Worm (Caenorhabditis elegans): Measurements from ENCODE around the gene C31H1.5.
A peak's percentile ranks its signal among the peaks of the same experiment; 100 is the strongest.

C31H1.5 gene

ce11 chrIV:5796694-5797093, at the start of gene C31H1.5:
C31H1.5 (minus strand) TSS chrIV:5796794.
- TF ChIP-seq egl-18 (GFP tag; IDR thresholded peaks at IDR 0.05) (no peak), pha-4 (tag; optimal IDR thresholded peaks at IDR 0.05) (no peak), mes-4 (tag; optimal IDR thresholded peaks at IDR 0.05) (no peak), chd-7 (tag; optimal IDR thresholded peaks at IDR 0.05) (no peak), Y67H2A.10 (GFP tag; conservative IDR thresholded peaks at IDR 0.05) (no peak), unc-62 (GFP tag; optimal IDR thresholded peaks at IDR 0.05) (no peak), cebp-2 (GFP tag; IDR thresholded peaks at IDR 0.05) (no peak), madf-8 (GFP tag; conservative IDR thresholded peaks at IDR 0.05) (no peak), F33H1.4 (GFP tag; IDR thresholded peaks at IDR 0.05) (no peak), sptf-2 (GFP tag; optimal IDR thresholded peaks at IDR 0.05) (no peak), mel-28 (tag; optimal IDR thresholded peaks at IDR 0.05; ENCODE audit: borderline replicate concordance) (no peak), lir-1 (GFP tag; conservative IDR thresholded peaks at IDR 0.05) (no peak)

DNA sequence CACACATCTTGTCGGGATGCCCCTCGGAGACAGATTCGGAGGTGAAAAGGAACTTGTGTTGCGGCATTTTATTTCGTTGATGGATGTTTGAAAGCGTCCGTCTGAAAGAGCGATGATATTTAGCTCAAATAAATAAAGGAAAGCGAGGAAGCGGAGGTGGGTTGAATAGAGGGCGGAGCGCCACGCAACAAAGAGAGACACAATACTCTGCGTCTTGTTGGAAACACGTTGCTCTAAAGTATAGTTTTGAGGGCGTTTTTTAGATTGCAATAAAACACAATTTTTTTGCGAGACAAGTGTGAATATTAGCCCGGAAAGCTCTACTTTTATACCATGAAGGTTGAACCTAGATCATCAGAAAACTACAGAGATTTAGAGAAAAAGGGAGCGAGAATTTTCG, 49.7 kb upstream of the C31H1.5 start, which contains the start of gene sams-4:
Gene sams-4 (minus strand): TSS at position 101 of the 400 bp plus-strand sequence.
- TF ChIP-seq B0035.1 (tag; optimal IDR thresholded peaks at IDR 0.05), result no peak
- no peak for TF ChIP-seq ceh-79 (tag; optimal IDR thresholded peaks at IDR 0.05)
- no peak for TF ChIP-seq gei-17 (GFP tag; optimal IDR thresholded peaks at IDR 0.05)

DNA sequence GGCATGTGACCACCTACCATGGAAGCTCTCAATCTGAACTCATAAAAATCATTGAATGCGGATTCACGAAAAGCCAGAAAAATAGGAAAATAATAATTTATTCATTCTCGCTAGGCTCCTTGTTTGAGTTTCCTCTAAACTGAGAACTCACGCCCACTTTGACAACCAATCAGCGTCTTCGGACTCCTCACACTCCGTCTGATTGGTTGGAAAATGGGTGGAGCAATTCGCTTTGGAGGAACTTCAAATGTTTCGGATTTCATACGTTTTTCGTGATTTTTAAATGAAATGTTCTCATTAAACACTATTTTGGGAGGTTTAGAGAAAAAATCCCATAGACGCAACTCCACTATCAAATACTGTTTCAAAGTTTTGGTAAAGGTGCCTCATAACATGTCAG, 46.3 kb upstream of the C31H1.5 start:
- TF ChIP-seq cebp-2 (GFP tag; IDR thresholded peaks at IDR 0.05) (0 out of 2 replicates have a peak, but pooled peaks have one; percentile 16), ceh-58 (GFP tag; IDR thresholded peaks at IDR 0.05) (no peak)

- TF ChIP-seq F33H1.4 (GFP tag; IDR thresholded peaks at IDR 0.05) (no peak), ets-4 (GFP tag; optimal IDR thresholded peaks at IDR 0.05) (no peak), C17E4.6 (GFP tag; IDR thresholded peaks at IDR 0.05) (no peak), Y79H2A.3 (GFP tag; conservative IDR thresholded peaks at IDR 0.05) (no peak), zfh-2 (GFP tag; conservative IDR thresholded peaks at IDR 0.05) (no peak), madf-10 (tag; optimal IDR thresholded peaks at IDR 0.05) (no peak), rpc-1 (optimal IDR thresholded peaks at IDR 0.05) (no peak), rpc-1 (tag; optimal IDR thresholded peaks at IDR 0.05) (no peak), gei-17 (GFP tag; optimal IDR thresholded peaks at IDR 0.05) (no peak), ekl-4 (GFP tag; IDR thresholded peaks at IDR 0.05) (no peak), attf-5 (GFP tag; optimal IDR thresholded peaks at IDR 0.05) (no peak)
Measured at ce11 chrIV:5839178-5839577, 42.6 kb upstream of the C31H1.5 start, which contains the start of gene C06E7.2. C06E7.2 (plus strand) TSS chrIV:5839478.

DNA sequence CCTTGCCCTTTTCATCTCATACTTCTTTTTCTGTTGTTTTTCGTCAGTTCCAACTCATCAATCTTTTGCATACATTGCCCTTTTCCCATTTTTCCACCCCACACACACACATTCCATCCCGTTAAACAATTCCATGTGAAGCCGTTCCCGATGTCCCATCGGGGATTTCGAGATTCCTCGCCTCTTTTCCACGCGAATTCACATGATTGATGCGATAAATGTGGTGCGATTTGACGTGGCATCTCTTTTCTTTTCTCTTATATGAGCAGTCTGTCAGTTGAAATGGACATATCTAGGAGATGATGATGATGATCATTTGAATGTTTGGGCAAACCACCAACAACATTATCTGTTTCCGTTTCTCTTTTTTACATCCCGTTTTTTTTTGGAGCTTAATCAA, 37.6 kb upstream of the C31H1.5 start:
- TF ChIP-seq ceh-100 (GFP tag; IDR thresholded peaks at IDR 0.05) (no peak), T26A5.8 (tag; optimal IDR thresholded peaks at IDR 0.05) (no peak), F49E8.2 (tag; optimal IDR thresholded peaks at IDR 0.05; ENCODE audit: insufficient read depth) (no peak)

DNA sequence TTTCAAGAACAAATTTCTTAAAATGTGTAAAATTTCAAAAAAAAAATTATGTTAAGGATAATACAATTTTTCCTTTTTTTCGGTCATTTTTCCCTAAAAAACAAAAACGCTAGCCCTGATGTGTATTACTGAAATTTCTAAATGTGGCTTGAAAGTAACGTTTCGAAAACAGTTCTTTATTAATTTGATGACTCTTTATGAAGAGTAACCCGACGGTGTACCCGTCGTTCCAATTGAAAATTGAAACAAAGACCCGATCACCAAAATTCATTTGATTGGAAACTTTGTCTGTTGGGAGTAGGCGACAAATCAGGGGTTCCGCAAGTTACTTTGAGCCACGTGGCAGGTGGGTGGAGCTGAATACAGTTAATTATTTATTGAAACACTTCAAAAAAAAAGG, 36.2 kb upstream of the C31H1.5 start:
- TF ChIP-seq fkh-3 (tag; optimal IDR thresholded peaks at IDR 0.05) (no peak), egl-18 (GFP tag; IDR thresholded peaks at IDR 0.05) (no peak), snpc-4 (GFP tag; optimal IDR thresholded peaks at IDR 0.05) (peak; percentile 56), snpc-4 (tag; optimal IDR thresholded peaks at IDR 0.05) (peak; percentile 49 to 93 (median 84)), tbp1 (GFP tag; optimal IDR thresholded peaks at IDR 0.05) (peak; percentile 46), attf-6 (GFP tag; IDR thresholded peaks at IDR 0.05) (peak; percentile 74), F49E8.2 (tag; optimal IDR thresholded peaks at IDR 0.05; ENCODE audit: insufficient read depth) (peak; percentile 15), hmg-1.2 (GFP tag; IDR thresholded peaks at IDR 0.05) (no peak), pbrm-1 (GFP tag; IDR thresholded peaks at IDR 0.05) (0 out of 2 replicates have a peak, but pooled peaks have one; percentile 11), aptf-2 (GFP tag; conservative IDR thresholded peaks at IDR 0.05) (no peak), F37B4.10 (GFP tag; IDR thresholded peaks at IDR 0.05) (no peak), atf-7 (tag; optimal IDR thresholded peaks at IDR 0.05) (no peak), hmg-20 (GFP tag; IDR thresholded peaks at IDR 0.05) (no peak), ztf-18 (tag; optimal IDR thresholded peaks at IDR 0.05) (no peak), B0019.2 (GFP tag; conservative IDR thresholded peaks at IDR 0.05) (no peak), ztf-26 (tag; optimal IDR thresholded peaks at IDR 0.05) (no peak)

Measured in whole organism, young adult.